Fruit fly (Drosophila melanogaster) whole organism, embryonic: ENCODE results near the gene CG11986.

Source experiments
- Asciz ChIP-seq: fragments of 200-800 bp; sonication (Bioruptor generic); optimal IDR thresholded peaks from 2 replicates; lab custom pipeline; 2017; ENCODE audit warnings: missing biosample characterization, mild to moderate bottlenecking, missing genetic modification characterization, missing genetic modification reagents
- Atf3 ChIP-seq: fragments of 200-800 bp; sonication (Bioruptor generic); optimal IDR thresholded peaks from 3 replicates; lab custom pipeline; 2016; ENCODE audit warnings: missing biosample characterization, missing genetic modification characterization
- CG10366 ChIP-seq: fragments of 200-800 bp; sonication (Bioruptor generic); IDR thresholded peaks from 2 replicates; pipeline ENCODE4 v1.3.6; 2022; ENCODE audit warnings: missing biosample characterization, missing genetic modification characterization
- CG10959 ChIP-seq: fragments of 200-800 bp; sonication (Bioruptor generic); IDR thresholded peaks from 2 replicates; pipeline ENCODE4 v1.3.6; 2022; ENCODE audit warnings: missing biosample characterization, missing genetic modification characterization
- CG12744 ChIP-seq: fragments of 200-800 bp; sonication (Bioruptor generic); optimal IDR thresholded peaks from 2 replicates; lab custom pipeline; 2016; ENCODE audit warnings: missing biosample characterization, missing genetic modification characterization
- CG13424 ChIP-seq: fragments of 200-800 bp; sonication (Bioruptor generic); optimal IDR thresholded peaks from 2 replicates; lab custom pipeline; 2019; ENCODE audit warnings: missing biosample characterization, mild to moderate bottlenecking, missing genetic modification characterization, moderate library complexity
- CG14050 ChIP-seq: fragments of 200-800 bp; sonication (Bioruptor generic); IDR thresholded peaks from 3 replicates; pipeline ENCODE4 v1.3.6; 2022; ENCODE audit warnings: missing biosample characterization, missing genetic modification characterization
- CG16813 ChIP-seq: fragments of 200-800 bp; sonication (Bioruptor generic); IDR thresholded peaks from 3 replicates; pipeline ENCODE4 v1.3.6; 2022; ENCODE audit warnings: missing biosample characterization, missing genetic modification characterization; ENCODE audit not compliant: partially characterized antibody
- CG18619 ChIP-seq: fragments of 200-800 bp; sonication (Bioruptor generic); optimal IDR thresholded peaks from 3 replicates; lab custom pipeline; 2017; ENCODE audit warnings: missing biosample characterization, mild to moderate bottlenecking, missing genetic modification characterization
- CG18764 ChIP-seq: fragments of 200-800 bp; sonication (Bioruptor generic); optimal IDR thresholded peaks from 3 replicates; lab custom pipeline; 2016; ENCODE audit warnings: missing biosample characterization, missing genetic modification characterization
- CG30020 ChIP-seq: fragments of 200-800 bp; optimal IDR thresholded peaks from 2 replicates; lab custom pipeline; 2019; ENCODE audit warnings: missing biosample characterization, mild to moderate bottlenecking, missing genetic modification characterization, moderate library complexity
- CG31224 ChIP-seq: fragments of 200-800 bp; sonication (Bioruptor generic); IDR thresholded peaks from 2 replicates; pipeline ENCODE4 v1.3.6; 2022; ENCODE audit warnings: missing biosample characterization, missing genetic modification characterization
- CG34422 ChIP-seq: fragments of 200-800 bp; sonication (Bioruptor generic); IDR thresholded peaks from 3 replicates; pipeline ENCODE4 v1.3.6; 2022; ENCODE audit warnings: missing biosample characterization, missing genetic modification characterization
- CG3838 ChIP-seq: fragments of 200-800 bp; sonication (Bioruptor generic); optimal IDR thresholded peaks from 3 replicates; lab custom pipeline; 2016; ENCODE audit warnings: missing biosample characterization, missing genetic modification characterization
- CG3847 ChIP-seq: fragments of 200-800 bp; sonication (Bioruptor generic); IDR thresholded peaks from 2 replicates; pipeline ENCODE4 v1.3.6; 2022; ENCODE audit warnings: missing biosample characterization, missing genetic modification characterization
- CG5180 ChIP-seq: fragments of 200-800 bp; sonication (Bioruptor generic); optimal IDR thresholded peaks from 3 replicates; lab custom pipeline; 2017; ENCODE audit warnings: missing biosample characterization, missing genetic modification characterization, mild to moderate bottlenecking, moderate library complexity, missing genetic modification reagents
- CG6683 ChIP-seq: fragments of 200-800 bp; sonication (Bioruptor generic); optimal IDR thresholded peaks from 2 replicates; lab custom pipeline; 2017; ENCODE audit warnings: missing biosample characterization, mild to moderate bottlenecking, missing genetic modification characterization, missing genetic modification reagents
- CG7839 ChIP-seq: fragments of 200-800 bp; sonication (Bioruptor generic); optimal IDR thresholded peaks from 3 replicates; lab custom pipeline; 2018; ENCODE audit warnings: missing biosample characterization, mild to moderate bottlenecking, missing genetic modification characterization, moderate library complexity
- CG9817 ChIP-seq: fragments of 200-800 bp; sonication (Bioruptor generic); optimal IDR thresholded peaks from 2 replicates; lab custom pipeline; 2018; ENCODE audit warnings: missing biosample characterization, mild to moderate bottlenecking, missing genetic modification characterization, moderate library complexity
- Deaf1 ChIP-seq: fragments of 200-800 bp; optimal IDR thresholded peaks from 3 replicates; lab custom pipeline; 2019; ENCODE audit warnings: missing biosample characterization, mild to moderate bottlenecking, missing genetic modification characterization, moderate library complexity
- Doc3 ChIP-seq: fragments of 200-800 bp; sonication (Bioruptor generic); IDR thresholded peaks from 3 replicates; pipeline ENCODE4 v1.3.6; 2022; ENCODE audit warnings: missing biosample characterization, missing genetic modification characterization; ENCODE audit not compliant: partially characterized antibody
- Fer2 ChIP-seq: fragments of 200-800 bp; sonication (Bioruptor generic); optimal IDR thresholded peaks from 2 replicates; lab custom pipeline; 2018; ENCODE audit warnings: missing biosample characterization, mild to moderate bottlenecking, missing genetic modification characterization, moderate library complexity
- Gsc ChIP-seq: fragments of 200-800 bp; sonication (Bioruptor generic); IDR thresholded peaks from 2 replicates; pipeline ENCODE4 v1.3.6; 2022; ENCODE audit warnings: missing biosample characterization, missing genetic modification characterization
- HLHmδ ChIP-seq: fragments of 200-800 bp; sonication (Bioruptor generic); optimal IDR thresholded peaks from 2 replicates; lab custom pipeline; 2018; ENCODE audit warnings: missing biosample characterization, mild to moderate bottlenecking, missing genetic modification characterization, moderate library complexity
- Hr3 ChIP-seq: fragments of 200-800 bp; sonication (Bioruptor generic); optimal IDR thresholded peaks from 3 replicates; lab custom pipeline; 2016; ENCODE audit warnings: missing biosample characterization, missing genetic modification characterization
- Mad ChIP-seq: fragments of 200-800 bp; sonication (Bioruptor generic); optimal IDR thresholded peaks from 2 replicates; lab custom pipeline; 2016; ENCODE audit warnings: missing biosample characterization, missing genetic modification characterization
- NK7.1 ChIP-seq: fragments of 200-800 bp; sonication (Bioruptor generic); optimal IDR thresholded peaks from 3 replicates; lab custom pipeline; 2016; ENCODE audit warnings: missing biosample characterization, missing genetic modification characterization
- Nf-YB ChIP-seq: fragments of 200-800 bp; sonication (Bioruptor generic); optimal IDR thresholded peaks from 3 replicates; lab custom pipeline; 2019; ENCODE audit warnings: missing biosample characterization, mild to moderate bottlenecking, missing genetic modification characterization, moderate library complexity
- Sin3A ChIP-seq: fragments of >200 bp; optimal IDR thresholded peaks from 2 replicates; lab custom pipeline; 2018
- Trl ChIP-seq, 3 experiments: fragments of >200 bp in 2 of 3; fragments of 200-800 bp in 1 of 3; sonication (Bioruptor generic) in 1 of 3; optimal IDR thresholded peaks; 2 replicates in 1 of 3; 3 replicates in 2 of 3; lab custom pipeline; 2016 to 2017; ENCODE audit warnings: missing biosample characterization in 1 of 3, missing genetic modification characterization in 1 of 3
- Vsx1 ChIP-seq: fragments of 200-800 bp; sonication (Bioruptor generic); optimal IDR thresholded peaks from 2 replicates; lab custom pipeline; 2017; ENCODE audit warnings: missing biosample characterization, mild to moderate bottlenecking, missing genetic modification characterization, missing genetic modification reagents
- ac ChIP-seq: fragments of 200-800 bp; sonication (Bioruptor generic); optimal IDR thresholded peaks from 3 replicates; lab custom pipeline; 2017; ENCODE audit warnings: missing biosample characterization, mild to moderate bottlenecking, missing genetic modification characterization
- amos ChIP-seq: fragments of 200-800 bp; sonication (Bioruptor generic); IDR thresholded peaks from 2 replicates; pipeline ENCODE4 v1.3.6; 2022; ENCODE audit warnings: missing biosample characterization, missing genetic modification characterization; ENCODE audit not compliant: partially characterized antibody
- ase ChIP-seq: fragments of 200-800 bp; sonication (Bioruptor generic); IDR thresholded peaks from 3 replicates; pipeline ENCODE4 v1.3.6; 2022; ENCODE audit warnings: missing biosample characterization, missing genetic modification characterization
- az2 ChIP-seq: fragments of 200-800 bp; sonication (Bioruptor generic); optimal IDR thresholded peaks from 3 replicates; lab custom pipeline; 2016; ENCODE audit warnings: missing biosample characterization, missing genetic modification characterization
- bsh ChIP-seq, 2 experiments: fragments of 200-800 bp; sonication (Bioruptor generic); optimal IDR thresholded peaks; 2 replicates each; lab custom pipeline; 2017 to 2018; ENCODE audit warnings: mild to moderate bottlenecking in 2 of 2, missing biosample characterization in 2 of 2, missing genetic modification characterization in 2 of 2, moderate library complexity in 1 of 2
- caup ChIP-seq: fragments of 200-800 bp; sonication (Bioruptor generic); optimal IDR thresholded peaks from 3 replicates; lab custom pipeline; 2017; ENCODE audit warnings: missing biosample characterization, mild to moderate bottlenecking, missing genetic modification characterization, moderate library complexity; ENCODE audit not compliant: severe bottlenecking
- disco-r ChIP-seq: fragments of 200-800 bp; sonication (Bioruptor generic); optimal IDR thresholded peaks from 2 replicates; lab custom pipeline; 2016; ENCODE audit warnings: missing biosample characterization, missing genetic modification characterization
- ems ChIP-seq: fragments of 200-800 bp; sonication (Bioruptor generic); optimal IDR thresholded peaks from 3 replicates; lab custom pipeline; 2016; ENCODE audit warnings: missing biosample characterization, missing genetic modification characterization
- fru ChIP-seq: fragments of >200 bp; optimal IDR thresholded peaks from 2 replicates; lab custom pipeline; 2017
- gce ChIP-seq: fragments of 200-800 bp; sonication (Bioruptor generic); IDR thresholded peaks from 3 replicates; pipeline ENCODE4 v1.3.6; 2022; ENCODE audit warnings: missing biosample characterization, missing genetic modification characterization
- gcm ChIP-seq: fragments of 200-800 bp; sonication (Bioruptor generic); optimal IDR thresholded peaks from 2 replicates; lab custom pipeline; 2019; ENCODE audit warnings: missing biosample characterization, mild to moderate bottlenecking, missing genetic modification characterization, moderate library complexity
- inv ChIP-seq: fragments of 200-800 bp; sonication (Bioruptor generic); IDR thresholded peaks from 2 replicates; pipeline ENCODE4 v1.3.6; 2022; ENCODE audit warnings: missing biosample characterization, missing genetic modification characterization; ENCODE audit not compliant: partially characterized antibody
- kay ChIP-seq: fragments of 200-800 bp; sonication (Bioruptor generic); optimal IDR thresholded peaks from 2 replicates; lab custom pipeline; 2016; ENCODE audit warnings: missing biosample characterization, missing genetic modification characterization
- klu ChIP-seq: fragments of 200-800 bp; sonication (Bioruptor generic); IDR thresholded peaks from 2 replicates; pipeline ENCODE4 v1.3.6; 2022; ENCODE audit warnings: missing biosample characterization, missing genetic modification characterization
- nerfin-2 ChIP-seq: fragments of 200-800 bp; sonication (Bioruptor generic); IDR thresholded peaks from 2 replicates; pipeline ENCODE4 v1.3.6; 2022; ENCODE audit warnings: missing biosample characterization, missing genetic modification characterization; ENCODE audit not compliant: partially characterized antibody
- schlank ChIP-seq: fragments of 200-800 bp; sonication (Bioruptor generic); optimal IDR thresholded peaks from 2 replicates; lab custom pipeline; 2018; ENCODE audit warnings: missing biosample characterization, mild to moderate bottlenecking, missing genetic modification characterization
- scrt ChIP-seq: fragments of 200-800 bp; sonication (Bioruptor generic); optimal IDR thresholded peaks from 2 replicates; lab custom pipeline; 2018; ENCODE audit warnings: missing biosample characterization, mild to moderate bottlenecking, missing genetic modification characterization, moderate library complexity
- tll ChIP-seq, 2 experiments: fragments of 200-800 bp in 1 of 2; fragments of >200 bp in 1 of 2; sonication (Bioruptor generic) in 1 of 2; optimal IDR thresholded peaks; 2 replicates each; lab custom pipeline; 2017 to 2019; ENCODE audit warnings: missing biosample characterization in 2 of 2, missing genetic modification characterization in 2 of 2, mild to moderate bottlenecking in 1 of 2, moderate library complexity in 1 of 2

CG11986 gene

dm6 chr3R:9051937-9052680, 36.9 kb downstream of the CG11986 start, which contains the start of gene Kdm2 (continued):
- TF ChIP-seq schlank (tag; lab: Kevin White, UChicago) (no peak), amos (GFP tag; lab: Robert Waterston, UW) (no peak), CG10366 (GFP tag; lab: Robert Waterston, UW) (no peak), nerfin-2 (GFP tag; lab: Robert Waterston, UW) (no peak), CG18764 (no peak), CG13424 (no peak), gce (GFP tag; lab: Robert Waterston, UW) (no peak), klu (no peak), bsh (GFP tag; optimal IDR thresholded peaks at IDR 0.05; lab: Kevin White, UChicago) (peak in 1 of 2 experiments; percentile 10), CG14050 (no peak), CG5180 (GFP tag; lab: Kevin White, UChicago) (no peak), CG31224 (GFP tag; lab: Robert Waterston, UW) (no peak), tll (GFP tag; optimal IDR thresholded peaks at IDR 0.05; lab: Kevin White, UChicago) (no peak), Gsc (no peak), ems (GFP tag; lab: Kevin White, UChicago) (no peak), Atf3 (GFP tag; lab: Kevin White, UChicago) (no peak), Sin3A (lab: Kevin White, UChicago) (no peak), CG9817 (tag; lab: Kevin White, UChicago) (no peak), NK7.1 (GFP tag; lab: Kevin White, UChicago) (no peak), Mad (GFP tag; lab: Kevin White, UChicago) (no peak), HLHmδ (GFP tag; lab: Kevin White, UChicago) (peak; percentile 83), fru (no peak), Asciz (no peak), Trl (optimal IDR thresholded peaks at IDR 0.05; lab: Kevin White, UChicago) (no peak), Trl (GFP tag; optimal IDR thresholded peaks at IDR 0.05; lab: Kevin White, UChicago) (no peak), CG6683 (GFP tag; lab: Kevin White, UChicago) (no peak), ase (GFP tag; lab: Robert Waterston, UW) (no peak), gcm (no peak), disco-r (GFP tag; lab: Kevin White, UChicago) (no peak), Deaf1 (tag; lab: Kevin White, UChicago) (peak; percentile 45), CG7839 (tag; lab: Kevin White, UChicago) (peak; percentile 31), caup (GFP tag; lab: Kevin White, UChicago) (peak; percentile 9), Nf-YB (GFP tag; lab: Kevin White, UChicago) (no peak), CG34422 (GFP tag; lab: Robert Waterston, UW) (no peak), Doc3 (GFP tag; lab: Robert Waterston, UW) (no peak), CG10959 (GFP tag; lab: Robert Waterston, UW) (no peak), Fer2 (tag; lab: Kevin White, UChicago) (no peak), CG18619 (GFP tag; lab: Kevin White, UChicago) (no peak), scrt (GFP tag; lab: Kevin White, UChicago) (peak; percentile 56), inv (GFP tag; lab: Robert Waterston, UW) (no peak), CG3847 (GFP tag; lab: Robert Waterston, UW) (no peak), Vsx1 (GFP tag; lab: Kevin White, UChicago) (peak; percentile 3), CG3838 (no peak), kay (no peak), CG16813 (GFP tag; lab: Robert Waterston, UW) (no peak), Hr3 (GFP tag; lab: Kevin White, UChicago) (no peak), CG12744 (no peak), az2 (GFP tag; lab: Kevin White, UChicago) (no peak), CG30020 (tag; lab: Kevin White, UChicago) (peak; percentile 18), ac (GFP tag; lab: Kevin White, UChicago) (no peak)
